Fruit fly (Drosophila melanogaster): ENCODE measurements around the gene CG5516.

CG5516 gene

DNA sequence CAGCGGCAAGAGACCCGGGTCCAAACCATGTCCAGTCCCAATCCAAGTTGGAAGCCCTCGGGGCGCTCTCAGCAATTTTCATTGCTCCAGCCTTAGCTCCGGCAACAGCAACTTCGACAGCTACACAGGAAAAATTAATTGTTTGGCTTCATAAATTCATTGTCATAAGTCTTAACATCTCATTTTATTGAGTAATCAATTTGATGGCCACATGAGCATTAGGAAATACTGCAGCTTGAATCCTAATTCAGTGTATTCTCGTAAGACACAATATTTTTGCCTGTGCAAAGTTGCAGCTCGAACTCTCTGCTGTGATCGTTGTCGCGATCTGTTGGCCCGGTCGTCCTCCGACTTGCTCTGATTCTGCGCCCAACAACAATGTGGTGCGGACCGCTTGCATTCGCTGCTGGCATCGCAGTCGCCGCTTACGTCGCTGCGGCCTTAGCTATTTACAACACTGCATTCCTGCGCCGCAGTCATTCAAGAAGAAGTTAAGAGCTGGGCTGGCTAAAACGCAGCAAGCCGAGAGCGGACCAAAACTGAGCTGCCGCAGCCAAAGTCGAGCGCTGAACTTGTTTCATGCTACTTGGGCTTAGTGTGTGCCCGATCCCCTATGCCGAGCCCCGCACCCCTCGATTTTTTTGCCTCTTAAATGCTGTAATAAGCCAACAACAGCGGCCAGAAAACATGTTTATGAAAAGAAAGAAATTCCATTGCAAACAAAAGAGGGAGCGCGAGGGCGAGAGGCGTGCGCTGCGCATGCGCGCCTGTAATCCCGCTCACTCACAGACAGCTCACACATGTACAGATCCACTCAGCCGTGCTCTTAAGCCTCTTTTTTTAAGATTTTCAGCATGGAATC lies 44.1 kb upstream of the CG5516 start (continued):
- TF ChIP-seq ss (GFP tag; optimal IDR thresholded peaks at IDR 0.05) (peak; percentile 72 to 88), CG1621 (tag; optimal IDR thresholded peaks at IDR 0.05) (peak; percentile 95), Ets21C (GFP tag; optimal IDR thresholded peaks at IDR 0.05) (peak; percentile 93), Gug (GFP tag; IDR thresholded peaks at IDR 0.05) (peak; percentile 90), acj6 (GFP tag; optimal IDR thresholded peaks at IDR 0.05) (peak; percentile 97), CG3032 (tag; optimal IDR thresholded peaks at IDR 0.05) (peak; percentile 93), CG11902 (GFP tag; optimal IDR thresholded peaks at IDR 0.05) (peak; percentile 96), CG16779 (tag; optimal IDR thresholded peaks at IDR 0.05) (peak; percentile 91), CG3919 (GFP tag; optimal IDR thresholded peaks at IDR 0.05) (peak; percentile 98), dac (GFP tag; optimal IDR thresholded peaks at IDR 0.05) (peak; percentile 78), fkh (GFP tag; optimal IDR thresholded peaks at IDR 0.05) (no peak), CG34406 (GFP tag; optimal IDR thresholded peaks at IDR 0.05) (peak; percentile 95), net (GFP tag; optimal IDR thresholded peaks at IDR 0.05) (peak; percentile 96), dsx (GFP tag; optimal IDR thresholded peaks at IDR 0.05; ENCODE audit: poor library complexity, severe bottlenecking) (peak; percentile 94), Blimp-1 (GFP tag; optimal IDR thresholded peaks at IDR 0.05) (peak; percentile 75), CG9139 (GFP tag; optimal IDR thresholded peaks at IDR 0.05) (peak; percentile 76), Hr38 (GFP tag; optimal IDR thresholded peaks at IDR 0.05) (no peak), vri (GFP tag; optimal IDR thresholded peaks at IDR 0.05) (peak; percentile 87), Lpt (GFP tag; optimal IDR thresholded peaks at IDR 0.05) (peak; percentile 86), CG15336 (GFP tag; IDR thresholded peaks at IDR 0.05) (peak; percentile 95), CG11762 (GFP tag; optimal IDR thresholded peaks at IDR 0.05; ENCODE audit: insufficient read depth) (peak; percentile 95), Sox14 (GFP tag; optimal IDR thresholded peaks at IDR 0.05) (peak; percentile 97), CG7368 (GFP tag; optimal IDR thresholded peaks at IDR 0.05) (peak; percentile 97)

DNA sequence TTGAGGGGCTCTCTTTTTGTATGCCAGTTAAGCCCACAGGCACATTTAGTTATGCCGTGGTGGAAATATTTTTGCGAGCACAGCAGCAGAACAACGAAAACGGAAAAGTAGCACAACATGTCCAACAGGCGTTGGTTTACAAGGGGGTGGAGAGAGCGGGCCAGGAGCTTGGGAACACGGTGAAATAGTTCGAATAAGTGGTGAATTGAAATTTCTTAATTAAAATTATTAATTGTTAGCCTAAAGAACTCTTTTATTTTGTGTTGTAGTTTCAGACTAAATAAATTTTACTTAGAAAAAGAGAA lies 43.5 kb upstream of the CG5516 start:
- no peak for TF ChIP-seq CG10669 (GFP tag; optimal IDR thresholded peaks at IDR 0.05)
- peak; percentile 15 for TF ChIP-seq Hr4 (GFP tag; optimal IDR thresholded peaks at IDR 0.05)
- peak; percentile 29 for TF ChIP-seq CG10631 (GFP tag; optimal IDR thresholded peaks at IDR 0.05)
- peak; percentile 31 for TF ChIP-seq svp (GFP tag)
- TF ChIP-seq CG32006 (GFP tag; optimal IDR thresholded peaks at IDR 0.05), result peak; percentile 28
- TF ChIP-seq achi (GFP tag; optimal IDR thresholded peaks at IDR 0.05), result peak; percentile 4
- TF ChIP-seq fd85E (GFP tag; optimal IDR thresholded peaks at IDR 0.05), result no peak
- no peak for TF ChIP-seq CG6163 (GFP tag; IDR thresholded peaks at IDR 0.05)

DNA sequence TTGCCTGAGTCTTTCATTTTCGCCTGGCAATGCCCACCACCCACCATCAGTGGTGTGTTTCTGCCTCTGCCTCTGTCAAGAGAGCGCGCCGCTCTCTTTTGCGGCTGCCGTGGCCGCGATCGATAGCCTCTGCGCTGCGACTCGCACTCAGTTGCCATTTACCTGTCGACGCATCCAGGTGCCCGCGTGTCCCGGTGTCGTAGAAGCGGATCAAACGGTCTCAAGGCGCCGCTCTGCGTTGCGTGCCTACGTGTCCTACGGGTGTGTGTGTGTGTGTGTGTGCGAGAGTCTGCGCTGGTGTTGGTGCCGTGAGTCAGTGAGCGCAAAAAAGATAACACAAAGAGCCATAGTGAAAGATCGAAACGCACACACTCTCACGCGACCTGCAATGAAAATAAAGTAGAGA lies 42.9 kb upstream of the CG5516 start, which contains the start of gene Fbxl7:
Fbxl7 (plus strand) TSS at position 148 of the 406 bp plus-strand sequence.
- TF ChIP-seq pdm3 (GFP tag; optimal IDR thresholded peaks at IDR 0.05) (no peak), CG3032 (tag; optimal IDR thresholded peaks at IDR 0.05) (no peak), svp (GFP tag) (peak; percentile 53), net (GFP tag; optimal IDR thresholded peaks at IDR 0.05) (peak; percentile 8), CG6276 (GFP tag; optimal IDR thresholded peaks at IDR 0.05) (no peak), CG3919 (GFP tag; optimal IDR thresholded peaks at IDR 0.05) (no peak), Hr4 (GFP tag; optimal IDR thresholded peaks at IDR 0.05) (no peak), dsx (GFP tag; optimal IDR thresholded peaks at IDR 0.05; ENCODE audit: poor library complexity, severe bottlenecking) (peak; percentile 21), CG6854 (GFP tag; optimal IDR thresholded peaks at IDR 0.05) (peak; percentile 40), Eip78C (GFP tag) (peak; percentile 32), Sox14 (GFP tag; optimal IDR thresholded peaks at IDR 0.05) (peak; percentile 36), fkh (GFP tag; optimal IDR thresholded peaks at IDR 0.05) (peak; percentile 20), Sox102F (GFP tag; optimal IDR thresholded peaks at IDR 0.05) (peak; percentile 20), CG11294 (GFP tag; IDR thresholded peaks at IDR 0.05) (no peak), CG6163 (GFP tag; IDR thresholded peaks at IDR 0.05) (peak; percentile 71), eg (GFP tag; IDR thresholded peaks at IDR 0.05) (peak; percentile 71), CG34406 (GFP tag; optimal IDR thresholded peaks at IDR 0.05) (no peak), CG1621 (tag; optimal IDR thresholded peaks at IDR 0.05) (peak; percentile 36), ss (GFP tag; optimal IDR thresholded peaks at IDR 0.05) (peak; percentile 51 to 81), Gug (GFP tag; IDR thresholded peaks at IDR 0.05) (no peak), Lpt (GFP tag; optimal IDR thresholded peaks at IDR 0.05) (peak; percentile 34)

Data from whole organism, prepupa.